Fruit fly (Drosophila melanogaster): ENCODE results near the gene AlaRS-m.

The AlaRS-m gene

DNA sequence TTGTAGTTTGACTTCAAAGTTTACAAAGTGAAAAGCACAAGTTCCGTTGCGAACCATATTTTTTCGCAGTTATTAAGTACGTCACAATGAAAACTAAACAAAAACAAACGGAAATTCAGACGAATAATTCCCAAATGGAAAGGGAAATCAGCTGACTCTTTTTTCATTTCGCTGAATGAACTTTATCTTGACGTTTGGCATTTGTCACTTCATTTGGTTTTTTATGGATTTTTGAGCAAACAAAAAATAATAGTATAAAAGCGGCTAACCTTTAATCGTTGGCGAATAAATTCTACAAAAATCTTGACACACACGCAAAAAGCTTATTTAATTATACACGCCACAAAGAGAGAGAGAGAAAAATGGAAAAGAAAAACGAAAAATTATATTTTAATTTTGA, 37.8 kb downstream of the AlaRS-m start:
- TF ChIP-seq CG13204 (GFP tag; optimal IDR thresholded peaks at IDR 0.05): no peak
- no peak for TF ChIP-seq rn (GFP tag; IDR thresholded peaks at IDR 0.05)
- no peak for TF ChIP-seq Pif1B (GFP tag; optimal IDR thresholded peaks at IDR 0.05)
- no peak for TF ChIP-seq CG4496 (GFP tag; IDR thresholded peaks at IDR 0.05)
- no peak for TF ChIP-seq D1 (tag; optimal IDR thresholded peaks at IDR 0.05)

DNA sequence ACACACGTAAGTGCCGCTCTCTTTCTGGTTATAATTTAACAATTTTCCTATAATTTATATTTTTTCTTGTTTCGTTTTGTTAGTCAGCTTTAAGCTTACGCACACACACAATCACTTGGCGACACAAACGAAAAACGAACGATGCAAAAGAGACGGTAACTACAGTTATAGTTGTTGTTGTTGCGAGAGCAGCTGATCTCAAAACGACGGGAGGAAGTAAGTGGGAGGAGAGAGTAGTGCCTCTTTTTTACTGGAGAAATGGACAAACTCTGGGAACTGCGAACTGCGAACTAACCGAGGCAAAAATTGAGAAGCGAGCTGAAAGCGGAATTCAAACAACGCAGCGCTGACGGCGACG, 38.6 kb downstream of the AlaRS-m start:
- TF ChIP-seq CG12605 (GFP tag; IDR thresholded peaks at IDR 0.05) (0 out of 2 replicates have a peak, but pooled peaks have one; percentile 7), CG8159 (tag; optimal IDR thresholded peaks at IDR 0.05) (peak; percentile 20), EcR (GFP tag; optimal IDR thresholded peaks at IDR 0.05) (peak; percentile 49), CG17806 (tag; optimal IDR thresholded peaks at IDR 0.05) (no peak), Pif1A (GFP tag; optimal IDR thresholded peaks at IDR 0.05) (peak; percentile 22), CG32121 (GFP tag; IDR thresholded peaks at IDR 0.05) (no peak), rn (GFP tag; IDR thresholded peaks at IDR 0.05) (no peak)

DNA sequence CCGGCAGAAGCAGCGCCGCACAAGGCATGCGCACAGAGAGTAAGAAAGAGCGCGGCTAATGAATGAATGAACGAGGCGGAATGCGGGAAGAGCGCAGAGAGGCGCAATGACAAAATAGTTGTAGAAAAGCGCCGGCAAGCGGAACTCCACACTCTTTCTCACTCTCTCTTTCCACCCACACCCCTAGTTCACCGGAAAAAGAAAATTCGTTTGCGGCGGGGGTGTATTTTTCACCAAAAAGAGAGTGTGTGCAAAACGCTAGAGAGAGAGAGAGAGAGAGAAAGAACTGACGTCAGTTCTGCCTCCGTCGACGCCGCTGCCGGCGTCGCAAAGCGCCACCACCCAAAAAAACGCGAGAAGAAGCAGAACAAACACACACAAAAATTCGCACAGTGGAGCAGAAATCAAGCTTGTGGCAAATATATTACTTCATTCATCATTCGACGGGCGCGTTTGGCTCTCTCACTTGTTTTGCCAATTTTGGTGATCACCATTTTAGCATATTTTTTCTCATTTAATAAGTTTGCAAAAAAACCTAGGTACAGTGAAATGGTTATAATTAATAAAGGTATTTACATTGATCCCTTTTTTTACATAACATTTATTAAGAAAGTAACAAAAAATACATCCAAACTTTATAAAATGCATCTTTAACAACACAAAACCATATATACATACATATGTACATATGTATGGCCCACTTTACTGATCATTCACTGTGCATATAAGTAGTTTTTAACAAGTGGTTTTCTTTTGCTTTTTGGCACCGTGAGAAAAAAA, 39.2 kb downstream of the AlaRS-m start:
- TF ChIP-seq CG32121 (GFP tag; IDR thresholded peaks at IDR 0.05) (0 out of 2 replicates have a peak, but pooled peaks have one; percentile 8), Snoo (tag; optimal IDR thresholded peaks at IDR 0.05) (no peak), CG13204 (GFP tag; optimal IDR thresholded peaks at IDR 0.05) (no peak), CG17806 (tag; optimal IDR thresholded peaks at IDR 0.05) (no peak), CG12605 (GFP tag; IDR thresholded peaks at IDR 0.05) (0 out of 2 replicates have a peak, but pooled peaks have one; percentile 8), Pif1B (GFP tag; optimal IDR thresholded peaks at IDR 0.05) (peak; percentile 5), fd96Ca (GFP tag; IDR thresholded peaks at IDR 0.05) (0 out of 3 replicates have a peak, but pooled peaks have one; percentile 39), CG15710 (tag; optimal IDR thresholded peaks at IDR 0.05) (no peak), CG8301 (tag; optimal IDR thresholded peaks at IDR 0.05) (no peak), Ets98B (GFP tag; IDR thresholded peaks at IDR 0.05) (peak; percentile 40; the same call in 1 of the 2 replicates), rn (GFP tag; IDR thresholded peaks at IDR 0.05) (no peak), EcR (GFP tag; optimal IDR thresholded peaks at IDR 0.05) (no peak), CG8159 (tag; optimal IDR thresholded peaks at IDR 0.05) (no peak), CG14655 (GFP tag; optimal IDR thresholded peaks at IDR 0.05) (peak; percentile 17), CG34367 (tag; optimal IDR thresholded peaks at IDR 0.05) (no peak), CG9948 (tag; optimal IDR thresholded peaks at IDR 0.05) (no peak), D1 (tag; optimal IDR thresholded peaks at IDR 0.05) (no peak), Pif1A (GFP tag; optimal IDR thresholded peaks at IDR 0.05) (no peak), CG4496 (GFP tag; IDR thresholded peaks at IDR 0.05) (peak; percentile 50; the same call in 1 of the 3 replicates), gl (tag; optimal IDR thresholded peaks at IDR 0.05) (no peak), CG10348 (GFP tag; IDR thresholded peaks at IDR 0.05) (no peak)

DNA sequence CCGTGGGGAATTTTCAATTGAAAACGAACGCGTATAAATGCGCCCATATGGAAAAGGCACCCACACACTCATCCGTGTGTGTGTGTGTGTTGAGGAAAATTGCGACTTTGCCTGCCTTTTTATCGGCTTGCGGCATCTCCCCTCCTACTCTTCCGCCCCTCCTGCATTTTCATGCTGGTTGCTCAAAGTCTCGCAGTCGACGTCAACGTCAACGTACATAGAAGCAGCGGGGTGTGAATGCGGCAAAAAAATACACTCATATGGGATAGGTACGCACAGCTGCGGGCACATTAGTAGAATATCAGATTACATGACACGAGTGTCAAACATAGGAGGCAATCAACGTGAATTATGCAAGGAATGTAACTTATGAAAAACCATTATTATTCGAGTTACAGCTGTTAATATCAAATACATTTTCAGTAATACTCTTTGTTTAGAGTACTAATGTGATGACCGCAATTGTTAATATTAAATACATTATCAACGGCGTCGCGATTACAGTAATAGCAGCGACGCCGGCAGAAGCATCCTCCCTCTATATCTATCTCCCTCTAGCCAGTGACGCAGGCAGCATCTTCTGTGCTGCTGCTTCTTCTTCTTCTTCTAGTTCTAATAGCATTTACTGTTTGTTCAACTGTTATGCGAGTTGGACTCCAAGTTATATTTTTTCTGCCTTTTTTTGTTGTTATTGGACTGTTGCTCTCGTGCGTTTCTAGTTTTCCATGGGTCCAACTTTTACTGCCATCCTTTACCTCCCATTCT, 41.1 kb downstream of the AlaRS-m start:
- TF ChIP-seq CG8301 (tag; optimal IDR thresholded peaks at IDR 0.05) (peak; percentile 97), CG17806 (tag; optimal IDR thresholded peaks at IDR 0.05) (peak; percentile 88), CG10348 (GFP tag; IDR thresholded peaks at IDR 0.05) (peak; percentile 73), CG34367 (tag; optimal IDR thresholded peaks at IDR 0.05) (peak; percentile 87), CG15710 (tag; optimal IDR thresholded peaks at IDR 0.05) (peak; percentile 84), D1 (tag; optimal IDR thresholded peaks at IDR 0.05) (no peak), CG13204 (GFP tag; optimal IDR thresholded peaks at IDR 0.05) (peak; percentile 52), gl (tag; optimal IDR thresholded peaks at IDR 0.05) (peak; percentile 74), EcR (GFP tag; optimal IDR thresholded peaks at IDR 0.05) (no peak), Pif1B (GFP tag; optimal IDR thresholded peaks at IDR 0.05) (peak; percentile 82), CG8159 (tag; optimal IDR thresholded peaks at IDR 0.05) (peak; percentile 88), Ets98B (GFP tag; IDR thresholded peaks at IDR 0.05) (peak; percentile 94), CG14655 (GFP tag; optimal IDR thresholded peaks at IDR 0.05) (peak; percentile 96), CG9948 (tag; optimal IDR thresholded peaks at IDR 0.05) (peak; percentile 91), rn (GFP tag; IDR thresholded peaks at IDR 0.05) (peak; percentile 83), CG12605 (GFP tag; IDR thresholded peaks at IDR 0.05) (peak; percentile 88), fd96Ca (GFP tag; IDR thresholded peaks at IDR 0.05) (peak; percentile 95), Pif1A (GFP tag; optimal IDR thresholded peaks at IDR 0.05) (peak; percentile 92), CG4496 (GFP tag; IDR thresholded peaks at IDR 0.05) (peak; percentile 96), CG32121 (GFP tag; IDR thresholded peaks at IDR 0.05) (peak; percentile 93), Snoo (tag; optimal IDR thresholded peaks at IDR 0.05) (peak; percentile 75)

DNA sequence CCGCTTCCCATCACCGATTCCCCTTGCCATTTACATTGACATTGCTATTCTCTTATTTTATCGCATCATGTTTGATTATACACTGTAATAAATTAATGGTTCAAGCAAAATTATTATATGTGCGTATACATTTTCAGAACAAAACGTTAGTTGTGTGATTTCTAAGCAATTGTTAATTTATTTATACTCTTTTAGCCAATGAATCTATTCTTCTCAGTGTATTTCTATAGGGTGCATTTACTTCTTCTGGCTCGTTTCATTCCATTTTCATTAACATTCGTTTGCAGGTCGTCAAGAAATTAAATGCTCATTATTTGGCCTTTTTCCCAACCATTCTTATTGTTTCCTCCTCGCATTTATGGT, 41.7 kb downstream of the AlaRS-m start:
- TF ChIP-seq CG34367 (tag; optimal IDR thresholded peaks at IDR 0.05): peak; percentile 49
- peak; percentile 60 for TF ChIP-seq CG8159 (tag; optimal IDR thresholded peaks at IDR 0.05)
- peak; percentile 32 for TF ChIP-seq Pif1A (GFP tag; optimal IDR thresholded peaks at IDR 0.05)
- peak; percentile 84 for TF ChIP-seq CG4496 (GFP tag; IDR thresholded peaks at IDR 0.05)
- peak; percentile 61 for TF ChIP-seq CG14655 (GFP tag; optimal IDR thresholded peaks at IDR 0.05)
- TF ChIP-seq CG13204 (GFP tag; optimal IDR thresholded peaks at IDR 0.05): no peak
- TF ChIP-seq CG15710 (tag; optimal IDR thresholded peaks at IDR 0.05): peak; percentile 49
- TF ChIP-seq Ets98B (GFP tag; IDR thresholded peaks at IDR 0.05): peak; percentile 74
- TF ChIP-seq CG17806 (tag; optimal IDR thresholded peaks at IDR 0.05): peak; percentile 74
- no peak for TF ChIP-seq D1 (tag; optimal IDR thresholded peaks at IDR 0.05)
- TF ChIP-seq CG12605 (GFP tag; IDR thresholded peaks at IDR 0.05): peak; percentile 46; the same call in 1 of the 2 replicates
- TF ChIP-seq CG9948 (tag; optimal IDR thresholded peaks at IDR 0.05): peak; percentile 60
- peak; percentile 10 for TF ChIP-seq Pif1B (GFP tag; optimal IDR thresholded peaks at IDR 0.05)
- no peak for TF ChIP-seq CG10348 (GFP tag; IDR thresholded peaks at IDR 0.05)
- peak; percentile 48; the same call in 1 of the 2 replicates for TF ChIP-seq rn (GFP tag; IDR thresholded peaks at IDR 0.05)
- peak; percentile 74 for TF ChIP-seq CG8301 (tag; optimal IDR thresholded peaks at IDR 0.05)
- no peak for TF ChIP-seq fd96Ca (GFP tag; IDR thresholded peaks at IDR 0.05)
- TF ChIP-seq EcR (GFP tag; optimal IDR thresholded peaks at IDR 0.05): no peak
- peak; percentile 44; the same call in 1 of the 2 replicates for TF ChIP-seq CG32121 (GFP tag; IDR thresholded peaks at IDR 0.05)
- no peak for TF ChIP-seq Snoo (tag; optimal IDR thresholded peaks at IDR 0.05)
- no peak for TF ChIP-seq gl (tag; optimal IDR thresholded peaks at IDR 0.05)

Data from whole organism, pupa.